Worm (Caenorhabditis elegans) whole organism, midembryonic: ENCODE results near the gene E02H1.6.

Experiments
- T22C8.4 ChIP-seq: fragments of 200-800 bp; sonication (Bioruptor generic); IDR thresholded peaks from 2 replicates; pipeline ENCODE4 v1.3.6; 2022; ENCODE audit warnings: missing genetic modification characterization, missing compliant biosample characterization
- flt-1 ChIP-seq: fragments of 200-800 bp; sonication (Bioruptor generic); IDR thresholded peaks from 2 replicates; pipeline ENCODE4 v1.3.6; 2022; ENCODE audit warnings: missing genetic modification characterization, missing compliant biosample characterization
- med-1 ChIP-seq: sonication (generic microtip); optimal IDR thresholded peaks from 2 replicates; lab custom pipeline; 2017; ENCODE audit warnings: missing genetic modification characterization, mild to moderate bottlenecking, missing compliant biosample characterization, antibody characterized with exemption, missing genetic modification reagents; ENCODE audit not compliant: insufficient read depth

- no peak for TF ChIP-seq med-1 (GFP tag; lab: Kevin White, UChicago)
- no peak for TF ChIP-seq T22C8.4 (GFP tag; lab: Robert Waterston, UW)
- no peak for TF ChIP-seq flt-1 (GFP tag; lab: Robert Waterston, UW)
Measured at ce11 chrII:9644940-9645634, 48.6 kb downstream of the E02H1.6 start.
